Fruit fly (Drosophila melanogaster) whole organism, embryonic: ENCODE measurements around the gene CG42869.

Experiments
- Adf1 ChIP-seq: fragments of 200-800 bp; sonication (Bioruptor generic); IDR thresholded peaks from 2 replicates; pipeline ENCODE4 v1.3.6; 2022; ENCODE audit warnings: missing biosample characterization, missing genetic modification characterization
- B-H2 ChIP-seq: fragments of 200-800 bp; sonication (Bioruptor generic); optimal IDR thresholded peaks from 2 replicates; lab custom pipeline; 2018; ENCODE audit warnings: missing biosample characterization, mild to moderate bottlenecking, missing genetic modification characterization
- Bdp1 ChIP-seq: fragments of 200-800 bp; sonication (Bioruptor generic); optimal IDR thresholded peaks from 3 replicates; lab custom pipeline; 2016; ENCODE audit warnings: missing biosample characterization, missing genetic modification characterization
- Blimp-1 ChIP-seq: fragments of 200-800 bp; sonication (Bioruptor generic); optimal IDR thresholded peaks from 3 replicates; lab custom pipeline; 2018; ENCODE audit warnings: missing biosample characterization, missing genetic modification characterization, mild to moderate bottlenecking, moderate library complexity, missing genetic modification reagents
- CG10462 ChIP-seq: fragments of 200-800 bp; sonication (Bioruptor generic); optimal IDR thresholded peaks from 2 replicates; lab custom pipeline; 2016; ENCODE audit warnings: missing biosample characterization, missing genetic modification characterization
- CG11093 ChIP-seq: fragments of 200-800 bp; sonication (Bioruptor generic); IDR thresholded peaks from 3 replicates; pipeline ENCODE4 v1.3.6; 2022; ENCODE audit warnings: missing biosample characterization, missing genetic modification characterization
- CG12299 ChIP-seq: fragments of 200-800 bp; sonication (Bioruptor generic); optimal IDR thresholded peaks from 2 replicates; lab custom pipeline; 2018; ENCODE audit warnings: missing biosample characterization, mild to moderate bottlenecking, missing genetic modification characterization
- CG13624 ChIP-seq: fragments of 200-800 bp; sonication (Bioruptor generic); optimal IDR thresholded peaks from 2 replicates; lab custom pipeline; 2016; ENCODE audit warnings: missing biosample characterization, missing genetic modification characterization
- CG14050 ChIP-seq: fragments of 200-800 bp; sonication (Bioruptor generic); IDR thresholded peaks from 3 replicates; pipeline ENCODE4 v1.3.6; 2022; ENCODE audit warnings: missing biosample characterization, missing genetic modification characterization
- CG14667 ChIP-seq: fragments of 200-800 bp; sonication (Bioruptor generic); IDR thresholded peaks from 2 replicates; pipeline ENCODE4 v1.3.6; 2022; ENCODE audit warnings: missing biosample characterization, missing genetic modification characterization
- CG15601 ChIP-seq: fragments of 200-800 bp; sonication (Bioruptor generic); optimal IDR thresholded peaks from 3 replicates; lab custom pipeline; 2019; ENCODE audit warnings: missing biosample characterization, mild to moderate bottlenecking, missing genetic modification characterization, moderate library complexity
- CG2678 ChIP-seq: fragments of 200-800 bp; sonication (Bioruptor generic); optimal IDR thresholded peaks from 3 replicates; lab custom pipeline; 2019; ENCODE audit warnings: missing biosample characterization, mild to moderate bottlenecking, missing genetic modification characterization, moderate library complexity
- CG33557 ChIP-seq: fragments of 200-800 bp; sonication (Bioruptor generic); optimal IDR thresholded peaks from 2 replicates; lab custom pipeline; 2019; ENCODE audit warnings: missing biosample characterization, mild to moderate bottlenecking, missing genetic modification characterization, moderate library complexity
- CG3407 ChIP-seq: fragments of 200-800 bp; sonication (Bioruptor generic); optimal IDR thresholded peaks from 2 replicates; lab custom pipeline; 2018; ENCODE audit warnings: missing biosample characterization, mild to moderate bottlenecking, missing genetic modification characterization
- CG3995 ChIP-seq: fragments of 200-800 bp; sonication (Bioruptor generic); optimal IDR thresholded peaks from 3 replicates; lab custom pipeline; 2016; ENCODE audit warnings: missing biosample characterization, missing genetic modification characterization
- CG4360 ChIP-seq: fragments of 200-800 bp; sonication (Bioruptor generic); IDR thresholded peaks from 2 replicates; pipeline ENCODE4 v1.3.6; 2022; ENCODE audit warnings: missing biosample characterization, missing genetic modification characterization
- CG4424 ChIP-seq: fragments of 200-800 bp; sonication (Bioruptor generic); optimal IDR thresholded peaks from 3 replicates; lab custom pipeline; 2016; ENCODE audit warnings: missing biosample characterization, missing genetic modification characterization
- CG6254 ChIP-seq: fragments of 200-800 bp; sonication (Bioruptor generic); optimal IDR thresholded peaks from 3 replicates; lab custom pipeline; 2017; ENCODE audit warnings: mild to moderate bottlenecking, missing biosample characterization, missing genetic modification reagents, missing genetic modification characterization
- CG6683 ChIP-seq: fragments of 200-800 bp; sonication (Bioruptor generic); optimal IDR thresholded peaks from 2 replicates; lab custom pipeline; 2017; ENCODE audit warnings: missing biosample characterization, mild to moderate bottlenecking, missing genetic modification characterization, missing genetic modification reagents
- CG7745 ChIP-seq: fragments of 200-800 bp; sonication (Bioruptor generic); optimal IDR thresholded peaks from 2 replicates; lab custom pipeline; 2018; ENCODE audit warnings: missing biosample characterization, mild to moderate bottlenecking, missing genetic modification characterization, moderate library complexity
- Ets65A ChIP-seq: fragments of 200-800 bp; sonication (Bioruptor generic); peaks from one replicate; lab custom pipeline; 2016; ENCODE audit warnings: missing biosample characterization, missing genetic modification characterization
- Hr3 ChIP-seq: fragments of 200-800 bp; sonication (Bioruptor generic); optimal IDR thresholded peaks from 3 replicates; lab custom pipeline; 2016; ENCODE audit warnings: missing biosample characterization, missing genetic modification characterization
- NK7.1 ChIP-seq: fragments of 200-800 bp; sonication (Bioruptor generic); optimal IDR thresholded peaks from 3 replicates; lab custom pipeline; 2016; ENCODE audit warnings: missing biosample characterization, missing genetic modification characterization
- Scr ChIP-seq: fragments of 200-800 bp; sonication (Bioruptor generic); IDR thresholded peaks from 2 replicates; pipeline ENCODE4 v1.3.6; 2022; ENCODE audit warnings: missing biosample characterization, missing genetic modification characterization; ENCODE audit not compliant: partially characterized antibody
- Sry-δ ChIP-seq: fragments of 200-800 bp; sonication (Bioruptor generic); optimal IDR thresholded peaks from 2 replicates; lab custom pipeline; 2016; ENCODE audit warnings: missing biosample characterization, missing genetic modification characterization
- Taf1 ChIP-seq: fragments of 200-800 bp; sonication (Bioruptor generic); IDR thresholded peaks from 2 replicates; pipeline ENCODE4 v1.3.6; 2022; ENCODE audit warnings: missing biosample characterization, missing genetic modification characterization
- YL-1 ChIP-seq: fragments of 200-800 bp; sonication (Bioruptor generic); optimal IDR thresholded peaks from 3 replicates; lab custom pipeline; 2017; ENCODE audit warnings: missing biosample characterization, mild to moderate bottlenecking, missing genetic modification characterization
- ap ChIP-seq: fragments of 200-800 bp; sonication (Bioruptor generic); IDR thresholded peaks from 2 replicates; pipeline ENCODE4 v1.3.6; 2022; ENCODE audit warnings: missing biosample characterization, missing genetic modification characterization
- ash1 ChIP-seq: fragments of 200-800 bp; sonication (Bioruptor generic); optimal IDR thresholded peaks from 2 replicates; lab custom pipeline; 2018; ENCODE audit warnings: missing biosample characterization, mild to moderate bottlenecking, missing genetic modification characterization
- bbx ChIP-seq: fragments of 200-800 bp; sonication (Bioruptor generic); IDR thresholded peaks from 2 replicates; pipeline ENCODE4 v1.3.6; 2022; ENCODE audit warnings: missing biosample characterization, missing genetic modification characterization; ENCODE audit not compliant: partially characterized antibody
- crol ChIP-seq: fragments of 200-800 bp; sonication (Bioruptor generic); IDR thresholded peaks from 2 replicates; pipeline ENCODE4 v1.3.6; 2022; ENCODE audit warnings: missing biosample characterization, missing genetic modification characterization
- ewg ChIP-seq: fragments of 200-800 bp; sonication (Bioruptor generic); optimal IDR thresholded peaks from 3 replicates; lab custom pipeline; 2017; ENCODE audit warnings: mild to moderate bottlenecking, missing biosample characterization, missing genetic modification reagents, missing genetic modification characterization
- gcm2 ChIP-seq: fragments of 200-800 bp; sonication (Bioruptor generic); optimal IDR thresholded peaks from 2 replicates; lab custom pipeline; 2016; ENCODE audit warnings: missing biosample characterization, missing genetic modification characterization
- gem ChIP-seq: fragments of 200-800 bp; sonication (Bioruptor generic); optimal IDR thresholded peaks from 2 replicates; lab custom pipeline; 2019; ENCODE audit warnings: missing biosample characterization, mild to moderate bottlenecking, missing genetic modification characterization, moderate library complexity
- gro ChIP-seq: fragments of 200-800 bp; sonication (Bioruptor generic); optimal IDR thresholded peaks from 2 replicates; lab custom pipeline; 2016; ENCODE audit warnings: missing biosample characterization, missing genetic modification characterization
- h ChIP-seq: fragments of >200 bp; optimal IDR thresholded peaks from 2 replicates; lab custom pipeline; 2017
- jigr1 ChIP-seq: fragments of 200-800 bp; sonication (Bioruptor generic); IDR thresholded peaks from 3 replicates; pipeline ENCODE4 v1.3.6; 2022; ENCODE audit warnings: missing biosample characterization, missing genetic modification characterization
- kni ChIP-seq: fragments of 200-800 bp; sonication (Bioruptor generic); optimal IDR thresholded peaks from 3 replicates; lab custom pipeline; 2017; ENCODE audit warnings: mild to moderate bottlenecking, missing biosample characterization, missing genetic modification reagents, missing genetic modification characterization
- nerfin-2 ChIP-seq: fragments of 200-800 bp; sonication (Bioruptor generic); IDR thresholded peaks from 2 replicates; pipeline ENCODE4 v1.3.6; 2022; ENCODE audit warnings: missing biosample characterization, missing genetic modification characterization; ENCODE audit not compliant: partially characterized antibody
- pan ChIP-seq, 4 experiments: fragments of >200 bp in 3 of 4; fragments of 200-800 bp in 1 of 4; sonication (Bioruptor generic) in 1 of 4; optimal IDR thresholded peaks in 3 of 4; IDR thresholded peaks in 1 of 4; 2 replicates each; pipeline versions ENCODE4 v1.3.6 to Lab custom; 2017 to 2022; ENCODE audit warnings: missing biosample characterization in 2 of 4, missing genetic modification characterization in 2 of 4, mixed read lengths in 1 of 4
- phol ChIP-seq: fragments of 200-800 bp; sonication (Bioruptor generic); optimal IDR thresholded peaks from 3 replicates; lab custom pipeline; 2018; ENCODE audit warnings: missing biosample characterization, mild to moderate bottlenecking, missing genetic modification characterization, moderate library complexity
- sd ChIP-seq: fragments of 200-800 bp; sonication (Bioruptor generic); optimal IDR thresholded peaks from 3 replicates; lab custom pipeline; 2018; ENCODE audit warnings: missing biosample characterization, mild to moderate bottlenecking, missing genetic modification characterization, moderate library complexity
- sqz ChIP-seq: fragments of 200-800 bp; sonication (Bioruptor generic); optimal IDR thresholded peaks from 3 replicates; lab custom pipeline; 2018; ENCODE audit warnings: missing biosample characterization, mild to moderate bottlenecking, missing genetic modification characterization
- stc ChIP-seq: fragments of 200-800 bp; sonication (Bioruptor generic); IDR thresholded peaks from 2 replicates; pipeline ENCODE4 v1.3.6; 2022; ENCODE audit warnings: missing biosample characterization, missing genetic modification characterization
- tin ChIP-seq: fragments of 200-800 bp; sonication (Bioruptor generic); optimal IDR thresholded peaks from 3 replicates; lab custom pipeline; 2016; ENCODE audit warnings: missing biosample characterization, missing genetic modification characterization
- vnd ChIP-seq: fragments of 200-800 bp; sonication (Bioruptor generic); IDR thresholded peaks from 3 replicates; pipeline ENCODE4 v1.3.6; 2022; ENCODE audit warnings: missing biosample characterization, missing genetic modification characterization; ENCODE audit not compliant: partially characterized antibody
- vvl ChIP-seq: fragments of 200-800 bp; sonication (Bioruptor generic); IDR thresholded peaks from 2 replicates; pipeline ENCODE4 v1.3.6; 2022; ENCODE audit warnings: missing biosample characterization, missing genetic modification characterization

The CG42869 gene

DNA sequence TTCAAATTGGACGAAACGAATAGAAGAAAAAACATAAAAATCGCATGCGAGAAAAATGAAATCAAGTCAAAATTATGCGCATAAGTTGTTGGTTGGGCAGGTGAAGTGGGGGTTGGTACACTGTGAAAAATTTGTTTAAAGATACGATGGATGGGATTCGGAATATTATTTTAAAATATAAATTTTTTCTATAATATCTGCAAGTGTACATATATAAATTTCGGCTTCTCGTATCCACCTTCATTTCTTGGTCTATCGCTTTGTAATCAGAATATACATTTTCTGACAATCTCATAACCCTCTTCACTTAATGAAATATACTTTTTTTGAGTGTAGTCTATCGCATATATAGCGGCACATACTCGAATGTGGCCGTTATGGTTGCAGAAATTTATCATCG, 33.3 kb downstream of the CG42869 start (continued):
- TF ChIP-seq CG12299 (tag; lab: Kevin White, UChicago) (no peak), Hr3 (GFP tag; lab: Kevin White, UChicago) (peak; percentile 4), CG3995 (no peak), CG11093 (no peak), YL-1 (no peak), vnd (no peak), Sry-δ (GFP tag; lab: Kevin White, UChicago) (no peak), B-H2 (no peak), CG33557 (GFP tag; lab: Kevin White, UChicago) (no peak), CG14050 (GFP tag; lab: Robert Waterston, UW) (no peak), gem (tag; lab: Kevin White, UChicago) (peak; percentile 62), sd (tag; lab: Kevin White, UChicago) (no peak), ewg (GFP tag; lab: Kevin White, UChicago) (no peak), stc (GFP tag; lab: Robert Waterston, UW) (no peak), CG6683 (no peak)

DNA sequence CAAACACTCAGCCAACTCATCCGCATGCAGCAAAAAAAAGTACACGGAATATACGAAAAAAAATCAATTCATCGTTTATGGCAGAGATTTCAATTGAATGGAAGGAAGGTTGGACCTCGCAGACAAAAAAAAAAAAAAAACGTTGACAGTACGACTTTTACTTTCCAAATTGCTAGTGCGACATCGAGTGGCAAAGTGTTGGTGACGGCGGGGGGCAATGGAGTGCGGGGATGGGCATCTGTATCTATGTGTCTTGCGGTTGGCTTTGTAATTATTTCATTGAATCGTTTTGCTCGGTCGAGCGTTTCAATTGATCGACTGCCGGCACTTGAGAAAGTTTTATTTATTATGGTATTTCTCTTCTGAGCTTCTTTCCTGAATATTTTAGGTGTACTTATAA, 35.1 kb downstream of the CG42869 start:
- TF ChIP-seq phol (tag; lab: Kevin White, UChicago) (no peak), Sry-δ (GFP tag; lab: Kevin White, UChicago) (no peak), sqz (GFP tag; lab: Kevin White, UChicago) (peak; percentile 8), Blimp-1 (GFP tag; lab: Kevin White, UChicago) (peak; percentile 70), gcm2 (GFP tag; lab: Kevin White, UChicago) (no peak), CG15601 (tag; lab: Kevin White, UChicago) (peak; percentile 12), ap (GFP tag; lab: Robert Waterston, UW) (no peak), crol (GFP tag; lab: Robert Waterston, UW) (peak; percentile 79)

DNA sequence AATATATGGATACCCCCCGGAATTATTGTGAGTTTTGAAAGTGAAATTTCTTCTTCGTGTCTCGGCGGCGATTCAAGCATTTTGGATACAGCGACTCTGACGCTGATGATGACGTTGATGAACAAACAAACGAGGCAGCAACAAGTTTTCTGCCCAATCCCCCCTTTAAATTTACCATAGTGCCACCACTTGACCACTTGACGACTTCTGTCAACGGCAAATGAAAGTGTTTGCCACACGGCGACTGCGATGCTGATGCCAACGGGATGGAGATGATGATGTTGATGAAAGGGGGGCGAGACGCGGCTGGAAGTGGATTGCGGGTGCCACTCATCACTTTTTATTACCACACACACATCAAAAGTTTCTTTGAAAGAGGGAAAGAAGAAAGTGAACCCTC, 36.2 kb downstream of the CG42869 start:
- peak; percentile 6 for TF ChIP-seq kni (GFP tag; lab: Kevin White, UChicago)
- no peak for TF ChIP-seq CG14667
- TF ChIP-seq bbx (GFP tag; lab: Robert Waterston, UW) = no peak
- no peak for TF ChIP-seq CG13624 (GFP tag; lab: Kevin White, UChicago)
- no peak for TF ChIP-seq pan (optimal IDR thresholded peaks at IDR 0.05; lab: Kevin White, UChicago)
- peak in 1 of 2 experiments; percentile 8 for TF ChIP-seq pan (GFP tag; optimal IDR thresholded peaks at IDR 0.05 in 1 of 2, IDR thresholded peaks at IDR 0.05 in 1 of 2)
- no peak for TF ChIP-seq CG2678
- TF ChIP-seq crol (GFP tag; lab: Robert Waterston, UW) = peak; percentile 17; the same call in 1 of the 2 replicates
- TF ChIP-seq CG4424 (GFP tag; lab: Kevin White, UChicago) = no peak
- TF ChIP-seq Scr (GFP tag; lab: Robert Waterston, UW) = no peak
- TF ChIP-seq Bdp1 = no peak
- TF ChIP-seq NK7.1 (GFP tag; lab: Kevin White, UChicago) = no peak
- TF ChIP-seq CG7745 (tag; lab: Kevin White, UChicago) = no peak
- no peak for TF ChIP-seq CG3407 (GFP tag; lab: Kevin White, UChicago)
- TF ChIP-seq tin (GFP tag; lab: Kevin White, UChicago) = no peak
- TF ChIP-seq CG6254 (GFP tag; lab: Kevin White, UChicago) = no peak
- no peak for TF ChIP-seq Taf1
- TF ChIP-seq gro (GFP tag; lab: Kevin White, UChicago) = no peak
- TF ChIP-seq jigr1 = no peak
- no peak for TF ChIP-seq CG10462
- no peak for TF ChIP-seq CG4360 (GFP tag; lab: Robert Waterston, UW)
- no peak for TF ChIP-seq ash1
- no peak for TF ChIP-seq h (lab: Kevin White, UChicago)
- TF ChIP-seq nerfin-2 (GFP tag; lab: Robert Waterston, UW) = no peak
- TF ChIP-seq Adf1 = no peak
- peak; percentile 93 for TF ChIP-seq Blimp-1 (GFP tag; lab: Kevin White, UChicago)
- 0 out of 2 replicates have a peak, but pooled peaks have one; percentile 9 for TF ChIP-seq vvl
- TF ChIP-seq Ets65A (GFP tag; lab: Kevin White, UChicago) = peak; percentile 55
